Worm (Caenorhabditis elegans): Measurements from ENCODE around the gene gtap-2.

DNA sequence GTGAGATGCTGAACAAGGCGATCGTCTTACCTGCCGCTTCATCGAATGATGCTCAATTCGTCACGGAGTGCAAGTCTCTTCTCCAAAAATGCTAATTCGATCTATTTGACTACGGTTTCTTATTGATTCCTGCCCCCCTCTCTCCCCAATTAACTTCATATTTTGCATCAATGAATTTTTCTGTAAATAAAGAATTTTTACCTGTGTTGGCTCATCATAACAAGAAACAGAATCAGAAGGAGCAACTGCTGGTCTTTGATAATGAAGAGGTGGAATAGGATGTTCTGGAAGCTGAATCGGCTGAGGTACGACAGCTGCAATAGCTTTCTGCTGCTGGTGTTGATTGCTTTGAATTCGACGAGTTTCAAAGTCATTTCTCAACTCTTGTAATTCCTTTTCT lies 48.2 kb upstream of the gtap-2 start:
- TF ChIP-seq mab-5 (tag; optimal IDR thresholded peaks at IDR 0.05) (no peak), nhr-237 (tag; optimal IDR thresholded peaks at IDR 0.05) (no peak), unc-62 (GFP tag; optimal IDR thresholded peaks at IDR 0.05) (no peak), mep-1 (tag; optimal IDR thresholded peaks at IDR 0.05) (no peak), elt-3 (tag; optimal IDR thresholded peaks at IDR 0.05) (no peak), ztf-11 (tag; optimal IDR thresholded peaks at IDR 0.05) (no peak), ces-1 (GFP tag; optimal IDR thresholded peaks at IDR 0.05) (no peak), pha-4 (tag; optimal IDR thresholded peaks at IDR 0.05) (no peak), lsy-2 (tag; optimal IDR thresholded peaks at IDR 0.05) (no peak), nhr-28 (tag; optimal IDR thresholded peaks at IDR 0.05) (no peak), sptf-1 (tag; optimal IDR thresholded peaks at IDR 0.05) (no peak), elt-1 (tag; optimal IDR thresholded peaks at IDR 0.05; ENCODE audit: borderline replicate concordance, insufficient read depth) (no peak), blmp-1 (tag; optimal IDR thresholded peaks at IDR 0.05) (no peak), ceh-43 (GFP tag; optimal IDR thresholded peaks at IDR 0.05) (no peak)

Data from whole organism, mixed stage, embryonic.